Worm (Caenorhabditis elegans) whole organism, young adult: Measurements from ENCODE around the gene spc-2.

ENCODE experiments used
- C06A6.2 ChIP-seq: fragments of 200-800 bp; sonication (Bioruptor generic); conservative IDR thresholded peaks from 2 replicates; pipeline ENCODE4 v1.3.6; 2022; ENCODE audit warnings: missing genetic modification characterization, missing compliant biosample characterization
- D2030.7 ChIP-seq: fragments of 200-800 bp; sonication (Bioruptor generic); IDR thresholded peaks from 2 replicates; pipeline ENCODE4 v1.3.6; 2022; ENCODE audit warnings: missing genetic modification reagents, missing genetic modification characterization, missing compliant biosample characterization
- F10E7.11 ChIP-seq: sonication (generic microtip); optimal IDR thresholded peaks from 2 replicates; lab custom pipeline; 2017; ENCODE audit warnings: mild to moderate bottlenecking, missing genetic modification characterization, moderate library complexity, missing compliant biosample characterization
- F57A8.1 ChIP-seq: fragments of 200-800 bp; sonication (Bioruptor generic); optimal IDR thresholded peaks from 2 replicates; lab custom pipeline; 2018; ENCODE audit warnings: mild to moderate bottlenecking, missing genetic modification characterization, moderate library complexity, missing compliant biosample characterization
- F57C9.4 ChIP-seq: sonication (generic microtip); optimal IDR thresholded peaks from 2 replicates; lab custom pipeline; 2017; ENCODE audit warnings: mild to moderate bottlenecking, missing genetic modification characterization, missing compliant biosample characterization
- K12H6.12 ChIP-seq: fragments of 200-800 bp; sonication (Bioruptor generic); optimal IDR thresholded peaks from 2 replicates; lab custom pipeline; 2018; ENCODE audit warnings: mild to moderate bottlenecking, missing genetic modification characterization, missing compliant biosample characterization
- T26A5.8 ChIP-seq: sonication (generic microtip); optimal IDR thresholded peaks from 2 replicates; lab custom pipeline; 2016; ENCODE audit warnings: missing genetic modification characterization, missing compliant biosample characterization
- Y53F4B.3 ChIP-seq: fragments of 200-800 bp; sonication (Bioruptor generic); IDR thresholded peaks from 2 replicates; pipeline ENCODE4 v1.3.6; 2022; ENCODE audit warnings: missing genetic modification reagents, missing genetic modification characterization, missing compliant biosample characterization
- Y67H2A.10 ChIP-seq: fragments of 200-800 bp; sonication (Bioruptor generic); conservative IDR thresholded peaks from 2 replicates; pipeline ENCODE4 v1.3.6; 2022; ENCODE audit warnings: missing genetic modification reagents, missing genetic modification characterization, missing compliant biosample characterization
- Y79H2A.3 ChIP-seq: fragments of 200-800 bp; sonication (Bioruptor generic); conservative IDR thresholded peaks from 2 replicates; pipeline ENCODE4 v1.3.6; 2022; ENCODE audit warnings: missing genetic modification reagents, missing genetic modification characterization, missing compliant biosample characterization
- ZK185.1 ChIP-seq: sonication (generic microtip); optimal IDR thresholded peaks from 2 replicates; lab custom pipeline; 2016; ENCODE audit warnings: mild to moderate bottlenecking, missing genetic modification characterization, missing compliant biosample characterization; ENCODE audit not compliant: poor library complexity, severe bottlenecking
- akir-1 ChIP-seq: fragments of 200-800 bp; sonication (Bioruptor generic); optimal IDR thresholded peaks from 2 replicates; lab custom pipeline; 2018; ENCODE audit warnings: mild to moderate bottlenecking, missing genetic modification characterization, moderate library complexity, missing compliant biosample characterization
- ama-1 ChIP-seq, 3 experiments: fragments of 150-350 bp in 1 of 3; sonication (generic microtip) in 2 of 3; optimal IDR thresholded peaks; 2 replicates each; lab custom pipeline; 2014 to 2018; ENCODE audit warnings: missing biosample characterization in 2 of 3, missing genetic modification characterization in 2 of 3, missing genetic modification reagents in 2 of 3
- aptf-2 ChIP-seq: fragments of 200-800 bp; sonication (Bioruptor generic); conservative IDR thresholded peaks from 2 replicates; pipeline ENCODE4 v1.3.6; 2022; ENCODE audit warnings: missing genetic modification reagents, missing genetic modification characterization, missing compliant biosample characterization
- attf-6 ChIP-seq: fragments of 200-800 bp; sonication (Bioruptor generic); IDR thresholded peaks from 2 replicates; pipeline ENCODE4 v1.3.6; 2022; ENCODE audit warnings: missing genetic modification reagents, missing genetic modification characterization, missing compliant biosample characterization
- bed-2 ChIP-seq: fragments of 200-800 bp; sonication (Bioruptor generic); IDR thresholded peaks from 2 replicates; pipeline ENCODE4 v1.3.6; 2022; ENCODE audit warnings: missing genetic modification reagents, missing genetic modification characterization, missing compliant biosample characterization
- ccch-3 ChIP-seq: fragments of 200-800 bp; sonication (Bioruptor generic); optimal IDR thresholded peaks from 2 replicates; lab custom pipeline; 2018; ENCODE audit warnings: mild to moderate bottlenecking, missing genetic modification characterization, missing compliant biosample characterization
- cebp-2 ChIP-seq: fragments of 200-800 bp; sonication (Bioruptor generic); IDR thresholded peaks from 2 replicates; pipeline ENCODE4 v1.3.6; 2022; ENCODE audit warnings: missing genetic modification characterization, missing compliant biosample characterization
- ceh-58 ChIP-seq: fragments of 200-800 bp; sonication (Bioruptor generic); IDR thresholded peaks from 2 replicates; pipeline ENCODE4 v1.3.6; 2022; ENCODE audit warnings: missing genetic modification characterization, missing compliant biosample characterization
- ceh-79 ChIP-seq: sonication (generic microtip); optimal IDR thresholded peaks from 2 replicates; lab custom pipeline; 2017; ENCODE audit warnings: mild to moderate bottlenecking, missing genetic modification characterization, missing compliant biosample characterization
- ceh-91 ChIP-seq: fragments of 200-800 bp; sonication (Bioruptor generic); IDR thresholded peaks from 2 replicates; pipeline ENCODE4 v1.3.6; 2022; ENCODE audit warnings: missing genetic modification reagents, missing genetic modification characterization, missing compliant biosample characterization
- dpff-1 ChIP-seq: sonication (generic microtip); optimal IDR thresholded peaks from 2 replicates; lab custom pipeline; 2017; ENCODE audit warnings: mild to moderate bottlenecking, missing genetic modification characterization, missing compliant biosample characterization
- egl-18 ChIP-seq: fragments of 200-800 bp; sonication (Bioruptor generic); IDR thresholded peaks from 2 replicates; pipeline ENCODE4 v1.3.6; 2022; ENCODE audit warnings: missing genetic modification reagents, missing genetic modification characterization, missing compliant biosample characterization
- egrh-3 ChIP-seq: fragments of 200-800 bp; sonication (Bioruptor generic); IDR thresholded peaks from 2 replicates; pipeline ENCODE4 v1.3.6; 2022; ENCODE audit warnings: missing genetic modification reagents, missing genetic modification characterization, missing compliant biosample characterization
- ets-4 ChIP-seq: fragments of 200-800 bp; sonication (Bioruptor generic); optimal IDR thresholded peaks from 2 replicates; lab custom pipeline; 2018; ENCODE audit warnings: mild to moderate bottlenecking, missing genetic modification characterization, missing compliant biosample characterization
- gei-17 ChIP-seq: fragments of 200-800 bp; sonication (Bioruptor generic); optimal IDR thresholded peaks from 2 replicates; lab custom pipeline; 2018; ENCODE audit warnings: mild to moderate bottlenecking, missing genetic modification characterization, missing compliant biosample characterization
- hlh-26 ChIP-seq: fragments of 200-800 bp; sonication (Bioruptor generic); conservative IDR thresholded peaks from 2 replicates; pipeline ENCODE4 v1.3.6; 2022; ENCODE audit warnings: missing genetic modification reagents, missing genetic modification characterization, missing compliant biosample characterization
- hrde-1 ChIP-seq: sonication (generic microtip); optimal IDR thresholded peaks from 2 replicates; lab custom pipeline; 2016; ENCODE audit warnings: missing genetic modification characterization, mild to moderate bottlenecking, missing compliant biosample characterization, moderate library complexity, missing genotype, missing genetic modification reagents, borderline replicate concordance
- hsf-1 ChIP-seq: fragments of 200-800 bp; sonication (Bioruptor generic); IDR thresholded peaks from 2 replicates; pipeline ENCODE4 v1.3.6; 2022; ENCODE audit warnings: missing genetic modification reagents, missing genetic modification characterization, missing compliant biosample characterization
- lin-26 ChIP-seq: fragments of 200-800 bp; sonication (Bioruptor generic); IDR thresholded peaks from 2 replicates; pipeline ENCODE4 v1.3.6; 2022; ENCODE audit warnings: missing genetic modification reagents, missing genetic modification characterization, missing compliant biosample characterization
- lsy-27 ChIP-seq: sonication (generic microtip); optimal IDR thresholded peaks from 2 replicates; lab custom pipeline; 2017; ENCODE audit warnings: missing genetic modification characterization, mild to moderate bottlenecking, missing compliant biosample characterization, antibody characterized with exemption, missing genotype, borderline replicate concordance; ENCODE audit not compliant: insufficient read depth
- madf-3 ChIP-seq: fragments of 200-800 bp; sonication (Bioruptor generic); IDR thresholded peaks from 2 replicates; pipeline ENCODE4 v1.3.6; 2022; ENCODE audit warnings: missing genetic modification reagents, missing genetic modification characterization, missing compliant biosample characterization
- mcd-1 ChIP-seq: fragments of 200-800 bp; sonication (Bioruptor generic); IDR thresholded peaks from 2 replicates; pipeline ENCODE4 v1.3.6; 2022; ENCODE audit warnings: missing genetic modification reagents, missing genetic modification characterization, missing compliant biosample characterization
- mes-4 ChIP-seq: sonication (generic microtip); optimal IDR thresholded peaks from 2 replicates; lab custom pipeline; 2016; ENCODE audit warnings: missing genotype, missing genetic modification characterization, missing compliant biosample characterization
- nfya-2 ChIP-seq: fragments of 200-800 bp; sonication (Bioruptor generic); IDR thresholded peaks from 2 replicates; pipeline ENCODE4 v1.3.6; 2022; ENCODE audit warnings: missing genetic modification reagents, missing genetic modification characterization, missing compliant biosample characterization
- nhr-179 ChIP-seq: sonication (generic microtip); optimal IDR thresholded peaks from 2 replicates; lab custom pipeline; 2016; ENCODE audit warnings: mild to moderate bottlenecking, missing genetic modification characterization, missing compliant biosample characterization
- rec-8 ChIP-seq, 2 experiments: sonication (generic microtip); optimal IDR thresholded peaks; 2 replicates each; lab custom pipeline; 2016; ENCODE audit warnings: mild to moderate bottlenecking in 2 of 2, missing genetic modification characterization in 2 of 2, missing genetic modification reagents in 2 of 2, missing genotype in 2 of 2, missing biosample characterization in 1 of 2, missing compliant biosample characterization in 1 of 2, moderate library complexity in 1 of 2
- sea-2 ChIP-seq: fragments of 200-800 bp; sonication (Bioruptor generic); IDR thresholded peaks from 2 replicates; pipeline ENCODE4 v1.3.6; 2022; ENCODE audit warnings: missing genetic modification characterization, missing compliant biosample characterization
- snpc-1.3 ChIP-seq: sonication (generic microtip); optimal IDR thresholded peaks from 2 replicates; lab custom pipeline; 2017; ENCODE audit warnings: missing genetic modification characterization, mild to moderate bottlenecking, missing compliant biosample characterization, antibody characterized with exemption, moderate library complexity, missing genotype, missing genetic modification reagents; ENCODE audit not compliant: insufficient read depth
- snpc-3.4 ChIP-seq: sonication (generic microtip); optimal IDR thresholded peaks from 2 replicates; lab custom pipeline; 2017; ENCODE audit warnings: missing genetic modification characterization, mild to moderate bottlenecking, missing compliant biosample characterization, antibody characterized with exemption, moderate library complexity, missing genotype, missing genetic modification reagents
- unc-62 ChIP-seq: fragments of 150-350 bp; optimal IDR thresholded peaks from 2 replicates; lab custom pipeline; 2014; ENCODE audit warnings: missing biosample characterization, missing genetic modification reagents, missing genetic modification characterization
- ztf-25 ChIP-seq: fragments of 200-800 bp; sonication (Bioruptor generic); IDR thresholded peaks from 2 replicates; pipeline ENCODE4 v1.3.6; 2022; ENCODE audit warnings: missing genetic modification reagents, missing genetic modification characterization, missing compliant biosample characterization

spc-2 gene

DNA sequence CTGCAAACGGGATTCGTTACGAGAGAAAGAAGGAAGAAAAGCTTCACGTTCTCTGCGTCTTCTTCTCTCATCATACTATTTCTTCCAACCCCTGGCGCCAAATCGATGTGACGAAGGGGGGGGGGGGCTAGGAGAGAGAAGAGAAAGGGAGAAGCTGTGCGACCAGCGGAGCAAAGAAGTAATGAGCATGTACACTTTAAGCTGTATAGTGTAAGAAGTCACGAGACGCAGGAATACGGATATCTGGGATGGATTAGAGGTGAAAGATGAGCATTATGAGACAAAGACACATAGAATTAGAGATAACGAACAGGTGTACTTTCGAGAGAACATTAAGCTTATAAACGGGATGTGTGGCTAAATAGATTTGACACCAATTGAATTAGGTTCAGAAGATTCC lies 20.1 kb downstream of the spc-2 start:
- TF ChIP-seq mes-4 (no peak), K12H6.12 (tag; lab: Kevin White, UChicago) (peak; percentile 65)

ce11 chrIII:8202754-8203153 lies 21.1 kb downstream of the spc-2 start, which contains the start of gene snb-5:
TSS of gene snb-5 (plus strand) at chrIII:8203054.
- no peak for TF ChIP-seq K12H6.12 (tag; lab: Kevin White, UChicago)
- no peak for TF ChIP-seq ama-1 (optimal IDR thresholded peaks at IDR 0.05; lab: Kevin White, UChicago)
- no peak for TF ChIP-seq ama-1 (GFP tag; optimal IDR thresholded peaks at IDR 0.05; lab: Kevin White, UChicago)
- TF ChIP-seq madf-3 (GFP tag; lab: Robert Waterston, UW), result no peak
- TF ChIP-seq F57C9.4 (tag; lab: Kevin White, UChicago), result no peak
- no peak for TF ChIP-seq Y53F4B.3 (GFP tag; lab: Robert Waterston, UW)
- no peak for TF ChIP-seq lsy-27 (tag; lab: Kevin White, UChicago)
- no peak for TF ChIP-seq hrde-1
- TF ChIP-seq Y79H2A.3 (GFP tag; lab: Robert Waterston, UW), result no peak
- no peak for TF ChIP-seq rec-8 (tag; optimal IDR thresholded peaks at IDR 0.05; lab: Kevin White, UChicago)
- no peak for TF ChIP-seq nfya-2 (GFP tag; lab: Robert Waterston, UW)
- TF ChIP-seq gei-17 (GFP tag; lab: Kevin White, UChicago), result no peak
- TF ChIP-seq snpc-1.3, result no peak
- no peak for TF ChIP-seq egrh-3 (GFP tag; lab: Robert Waterston, UW)
- no peak for TF ChIP-seq cebp-2 (GFP tag; lab: Robert Waterston, UW)

ce11 chrIII:8209775-8210174 lies 28.1 kb downstream of the spc-2 start, which contains the start of gene C30A5.10:
TSS of gene C30A5.10 (minus strand) at chrIII:8209875.
- TF ChIP-seq egrh-3 (GFP tag; lab: Robert Waterston, UW) (no peak), dpff-1 (tag; lab: Kevin White, UChicago) (no peak), hlh-26 (no peak), ZK185.1 (no peak), F57C9.4 (tag; lab: Kevin White, UChicago) (no peak), bed-2 (GFP tag; lab: Robert Waterston, UW) (no peak), aptf-2 (GFP tag; lab: Robert Waterston, UW) (no peak), F10E7.11 (tag; lab: Kevin White, UChicago) (no peak), hsf-1 (GFP tag; lab: Robert Waterston, UW) (no peak), D2030.7 (GFP tag; lab: Robert Waterston, UW) (no peak), ama-1 (optimal IDR thresholded peaks at IDR 0.05; lab: Kevin White, UChicago) (no peak), ama-1 (GFP tag; optimal IDR thresholded peaks at IDR 0.05; lab: Kevin White, UChicago) (no peak), sea-2 (no peak), nhr-179 (tag; lab: Kevin White, UChicago) (no peak), ets-4 (GFP tag; lab: Kevin White, UChicago) (no peak), snpc-3.4 (no peak), ccch-3 (GFP tag; lab: Kevin White, UChicago) (no peak), lin-26 (GFP tag; lab: Robert Waterston, UW) (no peak)

- TF ChIP-seq ceh-91 (GFP tag; lab: Robert Waterston, UW) (no peak), akir-1 (no peak), mcd-1 (no peak), F57C9.4 (tag; lab: Kevin White, UChicago) (no peak), ceh-79 (tag; lab: Kevin White, UChicago) (no peak), ztf-25 (GFP tag; lab: Robert Waterston, UW) (no peak), ccch-3 (GFP tag; lab: Kevin White, UChicago) (no peak), unc-62 (GFP tag; lab: Kevin White, UChicago) (no peak), attf-6 (GFP tag; lab: Robert Waterston, UW) (no peak), C06A6.2 (no peak), ceh-58 (GFP tag; lab: Robert Waterston, UW) (no peak), T26A5.8 (tag; lab: Kevin White, UChicago) (no peak), F57A8.1 (GFP tag; lab: Kevin White, UChicago) (no peak), Y67H2A.10 (GFP tag; lab: Robert Waterston, UW) (no peak), egl-18 (no peak)
Measured at ce11 chrIII:8211562-8211961, 29.9 kb downstream of the spc-2 start.
